Worm (Caenorhabditis elegans) whole organism, L3 larva: ENCODE results near the gene Y5H2A.1.

Experiments
- nhr-23 ChIP-seq: fragments of 150-350 bp; optimal IDR thresholded peaks from 2 replicates; lab custom pipeline; 2014; ENCODE audit warnings: missing biosample characterization, missing genetic modification reagents, missing genetic modification characterization
- tbx-2 ChIP-seq: sonication (generic microtip); optimal IDR thresholded peaks from 2 replicates; lab custom pipeline; 2016; ENCODE audit warnings: mild to moderate bottlenecking, missing genetic modification characterization, missing compliant biosample characterization

DNA sequence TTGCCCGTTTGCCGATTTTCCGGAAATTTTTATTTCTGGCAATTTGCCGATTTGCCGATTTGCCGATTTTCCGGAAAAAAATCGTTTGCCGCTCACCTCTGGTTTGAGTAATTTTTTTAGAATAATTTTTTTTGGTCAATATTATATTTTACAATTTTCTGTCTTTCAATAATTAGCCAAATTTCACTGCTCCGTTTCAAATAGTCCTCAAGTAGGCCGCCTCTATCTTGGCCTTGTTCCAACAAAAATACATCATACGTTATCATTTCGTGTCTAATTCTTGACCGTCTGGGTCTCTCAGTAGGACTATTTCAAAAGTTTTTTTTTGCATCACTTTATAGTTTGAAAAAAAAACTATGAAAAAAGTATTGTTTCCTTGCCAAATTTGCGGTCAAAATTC is 20.6 kb upstream of the Y5H2A.1 start, which contains the start of gene nhr-115:
- TF ChIP-seq nhr-23 (tag; lab: Kevin White, UChicago) (no peak), tbx-2 (tag; lab: Kevin White, UChicago) (no peak)
